Fruit fly (Drosophila melanogaster) ovary, adult (tissue): ENCODE data around the gene Sf3b1.

Experiments used
- CG17801 ChIP-seq: fragments of 200-800 bp; optimal IDR thresholded peaks from 2 replicates; lab custom pipeline; 2019; ENCODE audit warnings: missing biosample characterization, mild to moderate bottlenecking, missing genetic modification characterization, moderate library complexity; ENCODE audit not compliant: partially characterized antibody

The Sf3b1 gene

DNA sequence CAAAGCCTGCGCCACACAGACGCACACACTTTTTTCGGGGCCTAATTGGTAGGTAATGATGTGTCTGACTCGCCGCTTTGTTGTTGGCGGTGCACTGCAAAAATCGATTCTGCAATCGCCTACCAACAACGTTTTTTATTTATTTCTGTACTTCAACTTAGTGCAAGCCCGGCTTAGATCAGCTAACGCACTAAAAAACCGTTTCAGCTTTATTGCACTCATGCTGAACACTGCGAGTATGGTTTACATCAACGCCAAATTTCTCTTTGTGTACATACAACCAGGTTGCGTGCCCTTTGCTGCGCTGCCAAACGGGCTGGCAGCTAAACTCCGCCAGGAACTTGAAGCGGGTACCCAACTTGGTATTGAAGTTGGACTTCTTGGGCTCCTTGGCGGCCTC is 37.9 kb upstream of the Sf3b1 start:
- no peak for TF ChIP-seq CG17801 (GFP tag; lab: Kevin White, UChicago)

DNA sequence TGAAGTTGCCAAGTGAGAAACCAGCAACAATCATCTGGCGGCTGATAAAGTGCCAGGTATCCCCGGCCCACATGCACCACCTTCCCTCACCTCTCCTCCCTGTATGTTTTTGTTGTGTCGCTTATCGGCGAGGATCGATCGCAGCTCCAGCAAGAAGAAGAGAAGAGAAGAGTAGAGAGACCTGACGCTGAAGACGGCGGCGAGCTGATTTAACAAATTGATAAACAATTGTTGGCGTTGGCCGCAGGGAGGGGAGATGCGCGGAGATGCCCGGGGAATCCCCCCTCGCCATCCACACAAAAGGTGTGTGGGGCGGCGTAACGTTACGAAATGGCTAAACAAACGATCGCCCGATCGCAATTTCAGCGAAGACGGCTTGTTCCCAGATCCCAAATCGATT is 34.4 kb upstream of the Sf3b1 start:
- no peak for TF ChIP-seq CG17801 (GFP tag; lab: Kevin White, UChicago)

dm6 chr2L:540572-541210 is 27.4 kb upstream of the Sf3b1 start:
- peak; percentile 29 for TF ChIP-seq CG17801 (GFP tag; lab: Kevin White, UChicago)

DNA sequence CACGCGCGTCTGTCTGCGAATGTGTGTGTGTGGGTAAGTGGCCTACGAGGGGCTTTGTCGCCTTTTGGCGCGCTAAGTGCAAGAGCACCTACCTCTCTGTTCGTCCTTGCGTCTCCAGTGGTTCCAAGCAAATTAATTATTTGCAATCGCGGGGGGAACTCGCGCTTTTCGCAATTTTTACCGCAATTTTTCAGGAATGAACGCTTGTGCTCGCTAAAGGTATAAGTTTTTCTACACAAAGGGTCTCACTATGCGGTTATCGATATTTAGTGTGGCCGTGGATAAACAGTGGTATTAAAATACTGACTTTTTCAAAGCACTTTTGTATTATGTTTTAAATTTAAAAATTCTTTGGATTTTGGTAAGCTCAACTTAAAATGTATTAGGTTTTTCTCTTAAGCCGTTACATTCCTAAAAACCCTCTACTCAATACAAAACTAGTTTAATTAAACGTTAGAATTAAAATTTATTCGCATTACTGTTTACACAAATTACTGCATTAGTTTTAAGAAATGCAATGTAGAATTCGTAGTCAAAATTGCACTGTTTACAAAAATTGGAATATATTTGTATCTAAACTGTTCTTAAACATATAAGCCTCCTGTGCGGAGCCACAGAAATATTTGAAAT is 25.7 kb upstream of the Sf3b1 start, which contains the start of gene lwr:
lwr (minus strand) TSS at position 243 of the 630 bp plus-strand sequence.
- TF ChIP-seq CG17801 (GFP tag; lab: Kevin White, UChicago) = no peak

- no peak for TF ChIP-seq CG17801 (GFP tag; lab: Kevin White, UChicago)
These were observed 24.3 kb upstream of the Sf3b1 start for dm6 chr2L:543799-544198.

DNA sequence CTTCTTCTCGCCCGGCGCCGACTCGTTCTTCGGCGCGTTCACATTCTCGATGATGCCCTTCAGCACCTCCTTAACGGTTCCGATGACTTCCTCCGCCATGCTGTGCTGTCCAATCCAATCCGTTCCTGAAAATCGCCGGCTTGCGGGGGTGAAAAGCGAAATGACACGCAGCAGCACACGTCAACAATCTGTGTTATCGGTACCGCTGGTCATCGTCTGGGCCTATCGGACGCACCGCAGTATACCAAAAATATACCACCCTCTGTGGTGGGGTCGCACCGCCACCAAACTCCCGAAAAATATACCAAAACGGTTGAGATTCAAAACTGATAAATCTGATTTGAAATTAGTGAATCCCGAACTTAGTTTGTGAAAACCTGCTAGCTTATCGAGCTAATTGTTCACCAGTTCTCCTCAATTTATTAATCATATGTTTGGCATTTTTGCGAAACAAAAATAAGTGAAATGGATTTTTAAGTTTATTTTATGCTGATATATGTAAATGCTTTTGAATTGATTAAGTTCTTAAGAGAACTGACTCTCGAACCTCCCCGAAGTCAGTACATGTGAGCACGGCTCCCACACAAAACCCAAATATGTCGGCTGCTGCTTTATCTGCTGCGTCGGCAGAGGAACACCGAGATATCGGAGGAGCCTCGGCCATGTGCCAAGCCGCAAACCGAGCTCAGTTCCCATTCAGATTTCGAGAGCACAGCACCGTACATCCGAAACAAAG is 23.5 kb upstream of the Sf3b1 start, which contains the start of the genes Spp and nAChRbeta3:
Spp (minus strand) TSS at position 210 of the 736 bp plus-strand sequence.
nAChRbeta3 (plus strand) TSS at position 686 of the 736 bp plus-strand sequence.
- TF ChIP-seq CG17801 (GFP tag; lab: Kevin White, UChicago) = no peak

- TF ChIP-seq CG17801 (GFP tag; lab: Kevin White, UChicago) = no peak
These were observed 20.2 kb upstream of the Sf3b1 start for dm6 chr2L:547978-548377.

DNA sequence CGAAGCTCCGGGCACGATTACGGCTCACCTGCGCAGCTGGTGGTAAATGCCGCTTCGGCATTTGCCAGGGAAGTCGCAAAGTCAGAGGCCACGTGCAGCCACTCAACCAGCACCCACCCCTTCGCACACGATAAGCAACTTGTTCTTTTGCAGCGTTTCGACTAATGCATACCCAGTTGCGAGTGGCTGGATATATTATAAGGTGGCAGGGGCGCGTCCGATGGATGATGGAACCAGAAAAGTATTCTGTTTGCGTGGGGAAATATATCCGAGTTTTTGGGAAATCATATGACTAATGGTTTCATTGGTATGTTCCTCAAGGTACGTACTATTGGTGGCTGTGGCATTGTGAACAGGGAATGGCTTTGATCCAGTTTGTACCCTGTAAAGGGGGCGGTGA is 18.5 kb upstream of the Sf3b1 start:
- no peak for TF ChIP-seq CG17801 (GFP tag; lab: Kevin White, UChicago)

dm6 chr2L:552432-552929 is 15.7 kb upstream of the Sf3b1 start, which contains the start of gene Ets21C:
Gene Ets21C (minus strand): TSS chr2L:552923.
- TF ChIP-seq CG17801 (GFP tag; lab: Kevin White, UChicago) = peak; percentile 30

DNA sequence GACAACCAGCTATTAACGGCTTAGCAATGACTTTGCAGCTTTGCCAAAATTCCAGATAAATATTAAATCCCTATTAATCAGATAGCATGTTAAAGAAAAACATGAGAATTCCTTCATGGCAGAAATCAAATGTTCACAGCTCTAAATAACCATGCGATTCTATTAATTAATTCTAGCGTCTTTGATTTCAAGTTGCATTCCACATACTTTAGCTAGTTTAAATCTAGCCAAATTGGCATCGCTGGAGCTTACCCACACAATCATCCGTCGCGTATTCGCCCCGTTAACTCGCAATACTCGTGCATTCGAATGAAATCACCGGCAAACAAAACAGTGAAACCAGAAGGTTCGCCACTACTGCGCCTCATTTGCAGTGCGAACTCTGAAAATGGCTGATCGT is 8.8 kb upstream of the Sf3b1 start, which contains the start of gene Tspo:
Tspo (plus strand) TSS at position 302 of the 400 bp plus-strand sequence.
- no peak for TF ChIP-seq CG17801 (GFP tag; lab: Kevin White, UChicago)

dm6 chr2L:559770-560567 is 8.2 kb upstream of the Sf3b1 start, which contains the start of gene rempA:
Gene rempA (minus strand): TSS chr2L:560310.
- TF ChIP-seq CG17801 (GFP tag; lab: Kevin White, UChicago) = no peak

DNA sequence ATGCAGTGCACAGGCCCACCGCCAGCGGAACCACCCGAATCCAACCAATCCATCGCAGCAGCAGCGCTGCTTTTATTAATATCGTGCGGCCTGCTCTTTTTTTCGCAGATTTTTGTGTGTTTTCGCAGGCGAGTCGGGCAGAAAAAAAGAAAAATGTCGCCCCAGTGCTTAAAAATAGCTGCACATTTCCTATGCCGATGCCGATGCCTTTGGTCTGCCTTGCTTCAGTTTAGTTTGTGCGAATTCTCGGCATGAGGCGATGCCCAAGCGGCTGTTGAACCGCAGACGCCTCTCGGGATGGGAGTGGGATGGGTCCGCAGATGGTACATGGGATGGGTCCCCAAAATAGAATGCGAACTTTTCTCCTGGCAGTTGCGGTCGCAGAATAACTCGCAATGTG is 4.8 kb upstream of the Sf3b1 start:
- TF ChIP-seq CG17801 (GFP tag; lab: Kevin White, UChicago) = no peak

dm6 chr2L:563769-564550 is 4.2 kb upstream of the Sf3b1 start, which contains the start of the genes uncNacbeta and CG2794:
Gene uncNacbeta (minus strand): TSS chr2L:563819.
Gene CG2794 (plus strand): TSS chr2L:564163.
- no peak for TF ChIP-seq CG17801 (GFP tag; lab: Kevin White, UChicago)
